Worm (Caenorhabditis elegans): ENCODE data around the gene C42D4.19.

Gene C42D4.19

ce11 chrIV:7133140-7133539 lies 42.3 kb upstream of the C42D4.19 start, which contains the start of gene cyn-12:
cyn-12 (minus strand) TSS chrIV:7133217.
- TF ChIP-seq unc-30 (tag; optimal IDR thresholded peaks at IDR 0.05) (no peak), lsy-2 (tag; optimal IDR thresholded peaks at IDR 0.05) (peak; percentile 41 to 55), lin-14 (GFP tag; optimal IDR thresholded peaks at IDR 0.05) (peak; percentile 11), nhr-20 (tag; optimal IDR thresholded peaks at IDR 0.05) (peak; percentile 38), lin-15B (tag; optimal IDR thresholded peaks at IDR 0.05) (peak; percentile 7), tbx-2 (tag; optimal IDR thresholded peaks at IDR 0.05) (peak; percentile 6), nhr-47 (tag; optimal IDR thresholded peaks at IDR 0.05) (peak; percentile 52), ztf-11 (tag; optimal IDR thresholded peaks at IDR 0.05) (no peak), F16B12.6 (tag; optimal IDR thresholded peaks at IDR 0.05) (peak; percentile 85), efl-1 (optimal IDR thresholded peaks at IDR 0.05) (peak; percentile 15 to 52), efl-1 (GFP tag; optimal IDR thresholded peaks at IDR 0.05 in 1 of 2) (peak; percentile 52 to 93), ets-5 (GFP tag; IDR thresholded peaks at IDR 0.05) (no peak), dpl-1 (GFP tag; optimal IDR thresholded peaks at IDR 0.05) (peak in 2 of 3 experiments; percentile 48 to 58), nhr-19 (GFP tag; conservative IDR thresholded peaks at IDR 0.05) (no peak), swsn-7 (tag; optimal IDR thresholded peaks at IDR 0.05) (peak; percentile 31), nhr-71 (tag; optimal IDR thresholded peaks at IDR 0.05) (peak; percentile 56), lin-35 (GFP tag; optimal IDR thresholded peaks at IDR 0.05) (peak; percentile 19 to 46), snu-23 (GFP tag; optimal IDR thresholded peaks at IDR 0.05) (peak; percentile 55), unc-130 (tag; optimal IDR thresholded peaks at IDR 0.05) (peak; percentile 52), vab-15 (tag; optimal IDR thresholded peaks at IDR 0.05) (no peak), ceh-82 (tag; optimal IDR thresholded peaks at IDR 0.05) (no peak)

ce11 chrIV:7133983-7134382 lies 41.5 kb upstream of the C42D4.19 start, which contains the start of gene mutd-1:
mutd-1 (minus strand) TSS chrIV:7134083.
- TF ChIP-seq nhr-19 (GFP tag; conservative IDR thresholded peaks at IDR 0.05): no peak
- TF ChIP-seq jun-1 (tag; optimal IDR thresholded peaks at IDR 0.05): no peak
- TF ChIP-seq Y116A8C.19 (tag; optimal IDR thresholded peaks at IDR 0.05; ENCODE audit: borderline replicate concordance): no peak
- TF ChIP-seq lir-3 (tag; optimal IDR thresholded peaks at IDR 0.05; ENCODE audit: poor library complexity): no peak
- no peak for TF ChIP-seq nhr-85 (tag)
- no peak for TF ChIP-seq ceh-88 (GFP tag; IDR thresholded peaks at IDR 0.05)
- no peak for TF ChIP-seq blmp-1 (tag; optimal IDR thresholded peaks at IDR 0.05)
- TF ChIP-seq C04F5.9 (tag; optimal IDR thresholded peaks at IDR 0.05): no peak
- no peak for TF ChIP-seq nhr-12 (tag; optimal IDR thresholded peaks at IDR 0.05)
- no peak for TF ChIP-seq unc-98 (GFP tag; IDR thresholded peaks at IDR 0.05)
- TF ChIP-seq grh-1 (GFP tag; IDR thresholded peaks at IDR 0.05): no peak
- no peak for TF ChIP-seq sptf-1 (tag; optimal IDR thresholded peaks at IDR 0.05)
- TF ChIP-seq ceh-82 (tag; optimal IDR thresholded peaks at IDR 0.05): no peak
- TF ChIP-seq nhr-76 (tag; optimal IDR thresholded peaks at IDR 0.05): no peak

- no peak for TF ChIP-seq lin-15B (tag; optimal IDR thresholded peaks at IDR 0.05)
These were observed 36.3 kb upstream of the C42D4.19 start for ce11 chrIV:7139143-7139542.

ce11 chrIV:7144670-7145257 lies 30.7 kb upstream of the C42D4.19 start, which contains the start of gene hecd-1:
hecd-1 (minus strand) TSS chrIV:7144720.
- TF ChIP-seq Y116A8C.19 (tag; optimal IDR thresholded peaks at IDR 0.05; ENCODE audit: borderline replicate concordance) (no peak), lin-15B (tag; optimal IDR thresholded peaks at IDR 0.05) (peak; percentile 16), dpl-1 (GFP tag; optimal IDR thresholded peaks at IDR 0.05) (peak in 2 of 3 experiments; percentile 2 to 44), lsy-2 (tag; optimal IDR thresholded peaks at IDR 0.05) (peak in 1 of 2 experiments; percentile 49), nhr-20 (tag; optimal IDR thresholded peaks at IDR 0.05) (no peak), F16B12.6 (tag; optimal IDR thresholded peaks at IDR 0.05) (peak; percentile 26), efl-3 (GFP tag; optimal IDR thresholded peaks at IDR 0.05) (no peak), ceh-82 (tag; optimal IDR thresholded peaks at IDR 0.05) (peak in 1 of 3 experiments; percentile 29), C16A3.4 (tag; optimal IDR thresholded peaks at IDR 0.05) (peak; percentile 5), lin-35 (GFP tag; optimal IDR thresholded peaks at IDR 0.05) (peak in 1 of 2 experiments; percentile 55), C34B4.2 (tag; optimal IDR thresholded peaks at IDR 0.05) (no peak), xbp-1 (tag; optimal IDR thresholded peaks at IDR 0.05) (peak; percentile 8), lin-14 (GFP tag; optimal IDR thresholded peaks at IDR 0.05) (peak; percentile 76), fkh-8 (tag; optimal IDR thresholded peaks at IDR 0.05) (peak; percentile 26), efl-1 (optimal IDR thresholded peaks at IDR 0.05) (peak in 1 of 2 experiments; percentile 29), efl-1 (GFP tag; optimal IDR thresholded peaks at IDR 0.05 in 1 of 2) (peak; percentile 32 to 83), mdl-1 (tag; optimal IDR thresholded peaks at IDR 0.05) (peak in 1 of 2 experiments; percentile 46)
